Fruit fly (Drosophila melanogaster): Measurements from ENCODE around the gene Hsp67Bc.

dm6 chr3L:9366850-9367430 is 5.4 kb downstream of the Hsp67Bc start, which contains the start of the genes Klp67A and CG4452:
- TF ChIP-seq CTCF (optimal IDR thresholded peaks at IDR 0.05), result no peak
- no peak for TF ChIP-seq CG8478 (optimal IDR thresholded peaks at IDR 0.05)

All from S2 (cell line).